In the genomic region with DNA sequence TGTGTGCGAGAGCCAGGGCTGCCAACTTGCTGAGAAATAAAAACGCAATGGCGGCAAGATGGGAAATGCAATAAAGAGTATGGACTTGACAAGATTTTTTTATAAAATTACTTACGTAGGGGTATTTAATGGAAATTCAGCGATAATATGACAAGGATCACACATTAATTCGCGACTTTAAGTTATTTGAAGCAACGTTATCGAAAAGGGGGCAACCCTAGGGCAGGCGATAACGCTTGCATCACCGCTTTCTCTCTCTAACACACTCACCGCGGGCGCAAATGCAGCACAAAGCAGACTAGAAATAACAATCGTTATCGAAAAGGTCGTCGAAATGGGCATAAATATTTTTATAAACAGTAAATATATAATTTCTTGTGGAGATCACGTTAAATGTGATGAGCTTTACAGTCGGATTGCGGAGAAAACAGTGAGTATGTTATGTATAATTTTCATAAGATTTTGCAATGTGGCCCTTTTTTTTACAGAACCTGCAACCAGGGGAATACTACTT, we compare ENCODE assay signal across 2 fruit fly cellular contexts.
TF ChIP-seq lines count a peak whose summit lies in the region.

A gene (minus strand): TSS at position 268 of the 514 bp plus-strand sequence.

TF ChIP-seq in whole organism, embryonic, 481 proteins besides CTCF, POLR2A, EP300 and RAD21 (continued from another document and continues in another):
- peak; percentile 65 for TF ChIP-seq sug (tag; optimal IDR thresholded peaks at IDR 0.05; lab: Kevin White, UChicago)
- no peak for TF ChIP-seq cad (GFP tag; optimal IDR thresholded peaks at IDR 0.05; lab: Kevin White, UChicago)
- no peak for TF ChIP-seq CG13123 (GFP tag; optimal IDR thresholded peaks at IDR 0.05; lab: Kevin White, UChicago)
- no peak; the same call in 1 of the 2 replicates for TF ChIP-seq esg (GFP tag; conservative IDR thresholded peaks at IDR 0.05; lab: Robert Waterston, UW)
- peak; percentile 24 for TF ChIP-seq CG8388 (GFP tag; optimal IDR thresholded peaks at IDR 0.05; lab: Kevin White, UChicago)
- TF ChIP-seq emc (GFP tag; optimal IDR thresholded peaks at IDR 0.05; lab: Kevin White, UChicago), result no peak
- peak; percentile 47; the same call in 1 of the 3 replicates for TF ChIP-seq CG17361 (GFP tag; IDR thresholded peaks at IDR 0.05; lab: Robert Waterston, UW)
- TF ChIP-seq Myb (GFP tag; optimal IDR thresholded peaks at IDR 0.05; lab: Kevin White, UChicago), result peak; percentile 21
- TF ChIP-seq gcm2 (GFP tag; optimal IDR thresholded peaks at IDR 0.05; lab: Kevin White, UChicago), result no peak
- TF ChIP-seq CG10267 (tag; optimal IDR thresholded peaks at IDR 0.05; lab: Kevin White, UChicago), result peak; percentile 62
- TF ChIP-seq bigmax (GFP tag; optimal IDR thresholded peaks at IDR 0.05; lab: Kevin White, UChicago), result no peak
- TF ChIP-seq ro (GFP tag; IDR thresholded peaks at IDR 0.05; lab: Robert Waterston, UW), result no peak
- no peak for TF ChIP-seq cwo (GFP tag; optimal IDR thresholded peaks at IDR 0.05; lab: Kevin White, UChicago)
- no peak for TF ChIP-seq CG8478 (optimal IDR thresholded peaks at IDR 0.05; lab: Kevin White, UChicago)
- TF ChIP-seq Chrac-16 (GFP tag; optimal IDR thresholded peaks at IDR 0.05; lab: Kevin White, UChicago), result no peak
- peak; percentile 1 for TF ChIP-seq Dip3 (GFP tag; optimal IDR thresholded peaks at IDR 0.05; lab: Kevin White, UChicago)
- peak; percentile 13 for TF ChIP-seq gcm (GFP tag; optimal IDR thresholded peaks at IDR 0.05; lab: Kevin White, UChicago)
- TF ChIP-seq Rx (GFP tag; IDR thresholded peaks at IDR 0.05; lab: Robert Waterston, UW), result no peak
- peak; percentile 79 for TF ChIP-seq CG34376 (GFP tag; optimal IDR thresholded peaks at IDR 0.05; lab: Kevin White, UChicago)
- peak; percentile 99 for TF ChIP-seq trem (tag; optimal IDR thresholded peaks at IDR 0.05; lab: Kevin White, UChicago)
- peak; percentile 49 for TF ChIP-seq BEAF-32 (GFP tag; optimal IDR thresholded peaks at IDR 0.05; lab: Kevin White, UChicago)
- no peak for TF ChIP-seq ttk (GFP tag; IDR thresholded peaks at IDR 0.05; lab: Robert Waterston, UW)
- peak; percentile 97 for TF ChIP-seq psq (GFP tag; optimal IDR thresholded peaks at IDR 0.05; lab: Kevin White, UChicago)
- no peak for TF ChIP-seq Ptx1 (GFP tag; IDR thresholded peaks at IDR 0.05; lab: Robert Waterston, UW)
- no peak for TF ChIP-seq nau (GFP tag; optimal IDR thresholded peaks at IDR 0.05; lab: Kevin White, UChicago)
- TF ChIP-seq mirr (GFP tag; optimal IDR thresholded peaks at IDR 0.05; lab: Kevin White, UChicago), result peak; percentile 20
- TF ChIP-seq CG7372 (GFP tag; IDR thresholded peaks at IDR 0.05; lab: Robert Waterston, UW), result no peak
- TF ChIP-seq CG2678 (tag; optimal IDR thresholded peaks at IDR 0.05; lab: Kevin White, UChicago), result peak; percentile 52
- peak; percentile 23 for TF ChIP-seq scrt (GFP tag; optimal IDR thresholded peaks at IDR 0.05; lab: Kevin White, UChicago)
- no peak for TF ChIP-seq CkIIα-i1 (GFP tag; IDR thresholded peaks at IDR 0.05; lab: Robert Waterston, UW)
- peak; percentile 21 for TF ChIP-seq CG10431 (GFP tag; optimal IDR thresholded peaks at IDR 0.05; lab: Kevin White, UChicago)
- TF ChIP-seq CG10321 (GFP tag; IDR thresholded peaks at IDR 0.05; lab: Robert Waterston, UW), result no peak
- TF ChIP-seq CG3065 (GFP tag; optimal IDR thresholded peaks at IDR 0.05; lab: Kevin White, UChicago), result no peak
- TF ChIP-seq H15 (GFP tag; IDR thresholded peaks at IDR 0.05; lab: Robert Waterston, UW), result no peak
- no peak for TF ChIP-seq fru (optimal IDR thresholded peaks at IDR 0.05; lab: Kevin White, UChicago)
- no peak for TF ChIP-seq CG4707 (GFP tag; optimal IDR thresholded peaks at IDR 0.05; lab: Kevin White, UChicago)
- peak; percentile 38; the same call in 1 of the 3 replicates for TF ChIP-seq Dbx (GFP tag; IDR thresholded peaks at IDR 0.05; lab: Robert Waterston, UW)
- TF ChIP-seq tgo (GFP tag; IDR thresholded peaks at IDR 0.05; lab: Robert Waterston, UW), result no peak; the same call in 2 of the 3 replicates
- no peak for TF ChIP-seq toy (GFP tag; IDR thresholded peaks at IDR 0.05; lab: Robert Waterston, UW)
- peak; percentile 9 for TF ChIP-seq CG10209 (GFP tag; optimal IDR thresholded peaks at IDR 0.05; lab: Kevin White, UChicago)
- no peak for TF ChIP-seq CG9215 (GFP tag; IDR thresholded peaks at IDR 0.05; lab: Robert Waterston, UW)
- TF ChIP-seq bsh (GFP tag; optimal IDR thresholded peaks at IDR 0.05; lab: Kevin White, UChicago), result peak in 1 of 2 experiments; percentile 31
- peak; percentile 44 for TF ChIP-seq Meics (GFP tag; optimal IDR thresholded peaks at IDR 0.05; lab: Kevin White, UChicago)
- TF ChIP-seq shn (GFP tag; optimal IDR thresholded peaks at IDR 0.05; lab: Kevin White, UChicago), result peak; percentile 16
- TF ChIP-seq Mrtf (GFP tag; IDR thresholded peaks at IDR 0.05; lab: Robert Waterston, UW), result no peak
- TF ChIP-seq so (GFP tag; IDR thresholded peaks at IDR 0.05; lab: Robert Waterston, UW), result no peak
- peak; percentile 59 for TF ChIP-seq CG12155 (GFP tag; optimal IDR thresholded peaks at IDR 0.05; lab: Kevin White, UChicago)
- TF ChIP-seq lmd (GFP tag; IDR thresholded peaks at IDR 0.05; lab: Robert Waterston, UW), result peak; percentile 17; the same call in 1 of the 2 replicates
- TF ChIP-seq ERR (GFP tag; optimal IDR thresholded peaks at IDR 0.05; lab: Kevin White, UChicago), result no peak
- no peak for TF ChIP-seq ken (GFP tag; IDR thresholded peaks at IDR 0.05; lab: Robert Waterston, UW)
- TF ChIP-seq ci (GFP tag; IDR thresholded peaks at IDR 0.05; lab: Robert Waterston, UW), result no peak
- TF ChIP-seq CG4360 (GFP tag; IDR thresholded peaks at IDR 0.05; lab: Robert Waterston, UW), result no peak
- TF ChIP-seq CG14965 (GFP tag; optimal IDR thresholded peaks at IDR 0.05; lab: Kevin White, UChicago; ENCODE audit: borderline replicate concordance), result no peak
- peak; percentile 69 for TF ChIP-seq Sry-δ (GFP tag; optimal IDR thresholded peaks at IDR 0.05; lab: Kevin White, UChicago)
- peak; percentile 47 for TF ChIP-seq vvl (GFP tag; IDR thresholded peaks at IDR 0.05; lab: Robert Waterston, UW)
- no peak for TF ChIP-seq Sox100B (GFP tag; optimal IDR thresholded peaks at IDR 0.05; lab: Kevin White, UChicago)
- no peak for TF ChIP-seq Dfd (GFP tag; optimal IDR thresholded peaks at IDR 0.05; lab: Kevin White, UChicago)
- no peak for TF ChIP-seq CG17328 (GFP tag; IDR thresholded peaks at IDR 0.05; lab: Robert Waterston, UW)
- peak; percentile 55 for TF ChIP-seq CG2120 (GFP tag; optimal IDR thresholded peaks at IDR 0.05; lab: Kevin White, UChicago)
- TF ChIP-seq D19A (tag; optimal IDR thresholded peaks at IDR 0.05; lab: Kevin White, UChicago), result peak; percentile 38
- no peak for TF ChIP-seq sisA (GFP tag; IDR thresholded peaks at IDR 0.05; lab: Robert Waterston, UW)
- TF ChIP-seq Awh (GFP tag; IDR thresholded peaks at IDR 0.05; lab: Robert Waterston, UW), result no peak
- TF ChIP-seq Lhr (GFP tag; optimal IDR thresholded peaks at IDR 0.05; lab: Kevin White, UChicago), result no peak
- TF ChIP-seq Bteb2 (GFP tag; optimal IDR thresholded peaks at IDR 0.05; lab: Kevin White, UChicago), result no peak
- no peak for TF ChIP-seq CG6765 (GFP tag; optimal IDR thresholded peaks at IDR 0.05; lab: Kevin White, UChicago)

TF ChIP-seq in whole organism, prepupa, 60 proteins besides CTCF, POLR2A, EP300 and RAD21 (continued from another document):
- TF ChIP-seq salr (GFP tag; optimal IDR thresholded peaks at IDR 0.05; lab: Kevin White, UChicago) (no peak), CG3032 (tag; optimal IDR thresholded peaks at IDR 0.05; lab: Kevin White, UChicago) (peak; percentile 44), topi (GFP tag; optimal IDR thresholded peaks at IDR 0.05; lab: Kevin White, UChicago) (peak; percentile 52), CG34406 (GFP tag; optimal IDR thresholded peaks at IDR 0.05; lab: Kevin White, UChicago) (peak; percentile 59), Sox15 (GFP tag; optimal IDR thresholded peaks at IDR 0.05; lab: Kevin White, UChicago) (no peak), fkh (GFP tag; optimal IDR thresholded peaks at IDR 0.05; lab: Kevin White, UChicago) (peak; percentile 24), CG6276 (GFP tag; optimal IDR thresholded peaks at IDR 0.05; lab: Kevin White, UChicago) (peak; percentile 74), achi (GFP tag; optimal IDR thresholded peaks at IDR 0.05; lab: Kevin White, UChicago) (peak; percentile 42), fd85E (GFP tag; optimal IDR thresholded peaks at IDR 0.05; lab: Kevin White, UChicago) (no peak), Hr4 (GFP tag; optimal IDR thresholded peaks at IDR 0.05; lab: Kevin White, UChicago) (peak; percentile 43), CG6163 (GFP tag; IDR thresholded peaks at IDR 0.05; lab: Robert Waterston, UW) (peak; percentile 23; the same call in 1 of the 3 replicates), OdsH (GFP tag; optimal IDR thresholded peaks at IDR 0.05; lab: Kevin White, UChicago) (no peak), CG1621 (tag; optimal IDR thresholded peaks at IDR 0.05; lab: Kevin White, UChicago) (peak; percentile 17), svp (GFP tag; lab: Kevin White, UChicago) (peak; percentile 79), CG6792 (GFP tag; optimal IDR thresholded peaks at IDR 0.05; lab: Kevin White, UChicago) (peak; percentile 11), CG16779 (tag; optimal IDR thresholded peaks at IDR 0.05; lab: Kevin White, UChicago) (peak; percentile 31), Ets21C (GFP tag; optimal IDR thresholded peaks at IDR 0.05; lab: Kevin White, UChicago) (peak; percentile 46), eg (GFP tag; IDR thresholded peaks at IDR 0.05; lab: Robert Waterston, UW) (0 out of 3 replicates have a peak, but pooled peaks have one; percentile 20), Hr38 (GFP tag; optimal IDR thresholded peaks at IDR 0.05; lab: Kevin White, UChicago) (no peak), vri (GFP tag; optimal IDR thresholded peaks at IDR 0.05; lab: Kevin White, UChicago) (peak; percentile 93), Ets96B (tag; optimal IDR thresholded peaks at IDR 0.05; lab: Kevin White, UChicago) (peak; percentile 12), cyc (GFP tag; optimal IDR thresholded peaks at IDR 0.05; lab: Kevin White, UChicago) (peak; percentile 41), CG7368 (GFP tag; optimal IDR thresholded peaks at IDR 0.05; lab: Kevin White, UChicago) (no peak), net (GFP tag; optimal IDR thresholded peaks at IDR 0.05; lab: Kevin White, UChicago) (peak; percentile 12), acj6 (GFP tag; optimal IDR thresholded peaks at IDR 0.05; lab: Kevin White, UChicago) (peak; percentile 41), CG8319 (GFP tag; optimal IDR thresholded peaks at IDR 0.05; lab: Kevin White, UChicago) (peak; percentile 1), CG9139 (GFP tag; optimal IDR thresholded peaks at IDR 0.05; lab: Kevin White, UChicago) (no peak), CG10669 (GFP tag; optimal IDR thresholded peaks at IDR 0.05; lab: Kevin White, UChicago) (no peak), dsx (GFP tag; optimal IDR thresholded peaks at IDR 0.05; lab: Kevin White, UChicago; ENCODE audit: poor library complexity, severe bottlenecking) (peak; percentile 39), Blimp-1 (GFP tag; optimal IDR thresholded peaks at IDR 0.05; lab: Kevin White, UChicago) (no peak), ss (GFP tag; optimal IDR thresholded peaks at IDR 0.05; lab: Kevin White, UChicago) (peak; percentile 25 to 33), CG10631 (GFP tag; optimal IDR thresholded peaks at IDR 0.05; lab: Kevin White, UChicago) (peak; percentile 11), Gug (GFP tag; IDR thresholded peaks at IDR 0.05; lab: Robert Waterston, UW) (no peak)
